Worm (Caenorhabditis elegans) whole organism, L3 larva: ENCODE results near the gene rpn-9.

Source experiments
- jun-1 ChIP-seq: fragments of 150-350 bp; optimal IDR thresholded peaks from 2 replicates; lab custom pipeline; 2014; ENCODE audit warnings: missing biosample characterization, missing genetic modification reagents, missing genetic modification characterization
- nfya-1 ChIP-seq: sonication (generic microtip); optimal IDR thresholded peaks from 2 replicates; lab custom pipeline; 2017; ENCODE audit warnings: missing genetic modification characterization, mild to moderate bottlenecking, missing compliant biosample characterization, antibody characterized with exemption, moderate library complexity; ENCODE audit not compliant: insufficient read depth
- unc-62 ChIP-seq: fragments of 150-350 bp; sonication (generic microtip); optimal IDR thresholded peaks from 4 replicates; lab custom pipeline; 2014; ENCODE audit warnings: missing biosample characterization, missing genetic modification reagents, missing genetic modification characterization

DNA sequence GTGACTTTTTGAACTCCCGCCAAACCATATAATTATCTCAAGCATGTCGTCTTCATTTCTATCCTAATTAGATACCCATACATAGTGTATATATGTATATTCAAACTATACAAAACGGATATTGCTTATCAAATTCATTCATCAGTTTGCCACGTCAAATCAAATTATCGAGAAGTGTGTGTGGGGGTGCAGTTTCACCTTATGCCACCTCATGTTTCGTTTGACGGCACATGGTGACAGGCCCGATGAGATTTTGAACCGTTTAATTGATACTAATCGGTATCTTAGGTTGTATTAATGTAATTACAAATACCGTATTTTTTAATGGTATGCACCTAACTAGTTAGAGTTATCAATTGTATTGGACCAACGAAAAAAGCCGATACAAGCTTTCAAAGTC is 46.0 kb upstream of the rpn-9 start:
- TF ChIP-seq jun-1 (tag; lab: Kevin White, UChicago) (no peak), nfya-1 (no peak), unc-62 (no peak)
